Worm (Caenorhabditis elegans) whole organism, early embryonic: ENCODE data around the gene hlh-13.
"Not testable (repeated sequence)": the region's sequence is repeated elsewhere in the genome, so short reads cannot be mapped to it uniquely, and the experiment has no call there.

Experiments used
- B0310.2 ChIP-seq: sonication (generic microtip); optimal IDR thresholded peaks from 2 replicates; lab custom pipeline; 2016; ENCODE audit warnings: mild to moderate bottlenecking, missing genetic modification characterization, missing compliant biosample characterization
- F13C5.2 ChIP-seq: sonication (generic microtip); optimal IDR thresholded peaks from 2 replicates; lab custom pipeline; 2017; ENCODE audit warnings: mild to moderate bottlenecking, missing genetic modification characterization, inconsistent platforms, missing compliant biosample characterization
- aly-1 ChIP-seq: sonication (generic microtip); optimal IDR thresholded peaks from 2 replicates; lab custom pipeline; 2016; ENCODE audit warnings: missing genetic modification characterization, missing compliant biosample characterization
- ama-1 ChIP-seq: fragments of 150-350 bp; optimal IDR thresholded peaks from 2 replicates; lab custom pipeline; 2014
- ceh-13 ChIP-seq: fragments of 200-800 bp; sonication (Bioruptor generic); optimal IDR thresholded peaks from 2 replicates; lab custom pipeline; 2018; ENCODE audit warnings: mild to moderate bottlenecking, missing genetic modification characterization, missing compliant biosample characterization
- ceh-36 ChIP-seq: sonication (generic microtip); optimal IDR thresholded peaks from 2 replicates; lab custom pipeline; 2016; ENCODE audit warnings: missing genetic modification characterization, inconsistent platforms, missing compliant biosample characterization
- ets-7 ChIP-seq: sonication (generic microtip); optimal IDR thresholded peaks from 2 replicates; lab custom pipeline; 2016; ENCODE audit warnings: missing genotype, missing genetic modification characterization, missing compliant biosample characterization
- flt-1 ChIP-seq: fragments of 200-800 bp; sonication (Bioruptor generic); IDR thresholded peaks from 2 replicates; pipeline ENCODE4 v1.3.6; 2022; ENCODE audit warnings: missing genetic modification characterization, missing compliant biosample characterization
- hmbx-1 ChIP-seq: sonication (generic microtip); optimal IDR thresholded peaks from 2 replicates; lab custom pipeline; 2016; ENCODE audit warnings: mild to moderate bottlenecking, missing genetic modification characterization, missing compliant biosample characterization
- hmg-4 ChIP-seq: fragments of 200-800 bp; sonication (Bioruptor generic); optimal IDR thresholded peaks from 2 replicates; lab custom pipeline; 2018; ENCODE audit warnings: mild to moderate bottlenecking, missing genetic modification characterization, missing compliant biosample characterization
- hnd-1 ChIP-seq: sonication (generic microtip); optimal IDR thresholded peaks from 2 replicates; lab custom pipeline; 2016; ENCODE audit warnings: missing genetic modification characterization, missing compliant biosample characterization
- pes-1 ChIP-seq: fragments of 200-800 bp; sonication (Bioruptor generic); IDR thresholded peaks from 2 replicates; pipeline ENCODE4 v1.3.6; 2022; ENCODE audit warnings: missing genetic modification reagents, missing genetic modification characterization, missing compliant biosample characterization
- scrt-1 ChIP-seq: fragments of 200-800 bp; sonication (Bioruptor generic); IDR thresholded peaks from 2 replicates; pipeline ENCODE4 v1.3.6; 2022; ENCODE audit warnings: missing genetic modification characterization, missing compliant biosample characterization
- sea-1 ChIP-seq: fragments of 200-800 bp; sonication (Bioruptor generic); conservative IDR thresholded peaks from 2 replicates; pipeline ENCODE4 v1.3.6; 2022; ENCODE audit warnings: missing genetic modification characterization, missing compliant biosample characterization
- tbx-11 ChIP-seq: fragments of 200-800 bp; sonication (Bioruptor generic); IDR thresholded peaks from 2 replicates; pipeline ENCODE4 v1.3.6; 2022; ENCODE audit warnings: missing genetic modification characterization, missing compliant biosample characterization
- tbx-37 ChIP-seq: fragments of 200-800 bp; sonication (Bioruptor generic); conservative IDR thresholded peaks from 2 replicates; pipeline ENCODE4 v1.3.6; 2022; ENCODE audit warnings: missing genetic modification reagents, missing genetic modification characterization, missing compliant biosample characterization
- tra-4 ChIP-seq: sonication (generic microtip); optimal IDR thresholded peaks from 2 replicates; lab custom pipeline; 2017; ENCODE audit warnings: missing genetic modification characterization, missing compliant biosample characterization

Gene hlh-13

DNA sequence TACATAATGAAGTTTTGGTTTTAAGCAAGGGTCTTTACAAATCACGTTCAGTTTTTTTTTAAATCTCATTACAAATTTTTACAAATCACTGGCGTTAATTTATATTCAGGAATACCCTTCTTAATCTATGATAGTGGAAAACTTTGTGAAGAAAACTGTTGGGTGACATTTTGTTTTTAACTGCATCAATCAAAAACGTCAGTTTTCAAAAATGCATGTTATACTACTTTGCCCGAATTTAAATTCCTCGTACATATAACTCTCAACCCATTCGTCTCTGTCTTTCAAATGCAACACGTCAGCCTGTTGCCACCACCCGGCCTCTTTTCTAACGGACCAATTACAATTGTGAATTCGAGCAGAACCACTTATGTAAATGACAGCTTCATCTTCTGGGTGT, at the start of gene hlh-13:
TSS of gene hlh-13 (plus strand) at position 301 of the 400 bp plus-strand sequence.
- TF ChIP-seq hmbx-1 (tag; lab: Kevin White, UChicago) (no peak), ets-7 (tag; lab: Kevin White, UChicago) (no peak), ama-1 (no peak), hmg-4 (GFP tag; lab: Kevin White, UChicago) (no peak), tbx-37 (no peak)

- TF ChIP-seq hmg-4 (GFP tag; lab: Kevin White, UChicago); ets-7 (tag; lab: Kevin White, UChicago); ceh-13 (GFP tag; lab: Kevin White, UChicago): not testable (repeated sequence)
These were observed 49.2 kb upstream of the hlh-13 start, which contains the start of gene F20B6.5 for ce11 chrX:4199829-4200228. Gene F20B6.5 (minus strand): TSS chrX:4199929.

DNA sequence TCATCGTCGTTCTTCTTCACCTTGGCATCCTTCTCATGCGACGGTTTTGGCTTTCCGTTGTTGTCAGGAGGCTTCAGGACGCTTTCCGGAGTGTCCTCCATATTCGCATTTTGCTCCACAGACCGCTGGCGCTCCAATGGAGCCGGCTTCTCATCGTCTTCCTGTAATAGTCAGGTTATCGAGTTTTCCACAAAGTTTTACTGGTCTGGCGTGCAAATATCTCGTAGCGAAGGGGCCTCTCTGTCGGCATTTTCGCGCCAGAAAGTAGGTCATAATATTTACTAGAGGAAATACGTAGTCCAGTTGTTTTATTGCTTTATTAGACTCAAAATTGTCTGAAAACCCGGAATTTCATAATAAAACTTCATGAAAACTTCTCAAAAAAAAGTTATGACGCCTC, 46.9 kb upstream of the hlh-13 start, which contains the start of gene F20B6.6:
TSS of gene F20B6.6 (minus strand) at position 101 of the 400 bp plus-strand sequence.
- not testable (repeated sequence) for TF ChIP-seq ets-7 (tag; lab: Kevin White, UChicago); aly-1 (tag; lab: Kevin White, UChicago); ama-1

DNA sequence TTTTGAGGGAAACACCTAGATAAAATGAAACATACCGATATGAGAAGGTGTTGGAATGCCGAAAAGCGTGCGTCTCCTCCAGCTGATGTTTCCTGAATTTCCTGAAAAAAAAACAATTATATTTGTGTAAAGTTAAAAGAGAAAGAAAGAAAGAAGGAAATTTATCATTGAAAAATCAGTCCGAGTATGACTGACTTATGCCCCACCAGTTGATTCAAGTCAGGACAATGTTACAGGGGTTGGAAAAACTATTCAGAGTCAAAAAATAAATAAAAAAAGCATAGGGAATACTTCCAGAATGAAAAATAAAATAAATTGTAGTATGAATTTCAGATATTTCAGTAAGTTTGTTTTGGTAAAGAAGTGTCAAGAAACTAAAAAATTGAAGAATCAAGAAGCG, 41.7 kb upstream of the hlh-13 start, which contains the start of gene F20B6.9:
TSS of gene F20B6.9 (minus strand) at position 101 of the 400 bp plus-strand sequence.
- not testable (repeated sequence) for TF ChIP-seq ama-1; ets-7 (tag; lab: Kevin White, UChicago); scrt-1

ce11 chrX:4208495-4208894, 40.6 kb upstream of the hlh-13 start:
- TF ChIP-seq hmbx-1 (tag; lab: Kevin White, UChicago) (no peak), ceh-36 (tag; lab: Kevin White, UChicago) (no peak), ama-1 (no peak), F13C5.2 (tag; lab: Kevin White, UChicago) (no peak), B0310.2 (tag; lab: Kevin White, UChicago) (no peak), aly-1 (tag; lab: Kevin White, UChicago) (no peak), tra-4 (tag; lab: Kevin White, UChicago) (no peak), sea-1 (GFP tag; lab: Robert Waterston, UW) (no peak), flt-1 (GFP tag; lab: Robert Waterston, UW) (no peak), tbx-37 (no peak), scrt-1 (no peak), ets-7 (tag; lab: Kevin White, UChicago) (no peak), hnd-1 (tag; lab: Kevin White, UChicago) (no peak), pes-1 (GFP tag; lab: Robert Waterston, UW) (no peak), ceh-13 (GFP tag; lab: Kevin White, UChicago) (no peak)

DNA sequence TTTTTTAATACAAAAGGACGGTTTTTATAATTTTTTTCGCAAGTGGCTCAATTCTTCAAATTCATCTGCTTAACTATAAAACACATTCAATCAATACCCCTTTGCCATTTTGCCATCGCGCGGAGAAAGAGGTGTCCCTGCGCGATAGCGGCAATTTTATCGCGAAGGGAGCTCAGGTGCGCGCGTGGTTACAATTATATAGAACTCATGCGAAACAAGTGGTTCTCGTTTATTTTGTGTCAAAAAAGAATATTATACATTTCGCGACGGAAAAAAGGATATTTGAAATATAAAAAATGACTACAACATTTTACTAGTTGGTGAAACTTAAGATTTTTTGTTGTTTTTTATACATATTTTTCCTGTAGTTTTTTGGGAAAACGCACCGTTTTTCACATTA, 39.9 kb upstream of the hlh-13 start:
- no peak for TF ChIP-seq ceh-13 (GFP tag; lab: Kevin White, UChicago)
- TF ChIP-seq B0310.2 (tag; lab: Kevin White, UChicago), result no peak
- no peak for TF ChIP-seq tra-4 (tag; lab: Kevin White, UChicago)
- TF ChIP-seq ceh-36 (tag; lab: Kevin White, UChicago), result no peak
- TF ChIP-seq F13C5.2 (tag; lab: Kevin White, UChicago), result peak; percentile 97
- peak; percentile 97 for TF ChIP-seq hmg-4 (GFP tag; lab: Kevin White, UChicago)
- peak; percentile 63 for TF ChIP-seq tbx-37
- TF ChIP-seq hmbx-1 (tag; lab: Kevin White, UChicago), result no peak
- TF ChIP-seq flt-1 (GFP tag; lab: Robert Waterston, UW), result peak; percentile 66
- peak; percentile 70; the same call in 1 of the 2 replicates for TF ChIP-seq sea-1 (GFP tag; lab: Robert Waterston, UW)
- TF ChIP-seq scrt-1, result peak; percentile 73; the same call in 1 of the 2 replicates
- peak; percentile 37 for TF ChIP-seq hnd-1 (tag; lab: Kevin White, UChicago)
- TF ChIP-seq ama-1, result no peak
- TF ChIP-seq aly-1 (tag; lab: Kevin White, UChicago), result no peak
- peak; percentile 59; the same call in 1 of the 2 replicates for TF ChIP-seq tbx-11 (GFP tag; lab: Robert Waterston, UW)
- TF ChIP-seq ets-7 (tag; lab: Kevin White, UChicago), result peak; percentile 61
- peak; percentile 81 for TF ChIP-seq pes-1 (GFP tag; lab: Robert Waterston, UW)

ce11 chrX:4214643-4215042, 34.4 kb upstream of the hlh-13 start:
- no peak for TF ChIP-seq ets-7 (tag; lab: Kevin White, UChicago)
- no peak for TF ChIP-seq flt-1 (GFP tag; lab: Robert Waterston, UW)
- TF ChIP-seq F13C5.2 (tag; lab: Kevin White, UChicago), result peak; percentile 59
- no peak for TF ChIP-seq hnd-1 (tag; lab: Kevin White, UChicago)

- TF ChIP-seq ceh-13 (GFP tag; lab: Kevin White, UChicago) (no peak), ama-1 (no peak), sea-1 (GFP tag; lab: Robert Waterston, UW) (no peak), tbx-11 (GFP tag; lab: Robert Waterston, UW) (no peak), hnd-1 (tag; lab: Kevin White, UChicago) (no peak), ets-7 (tag; lab: Kevin White, UChicago) (no peak), scrt-1 (no peak), flt-1 (GFP tag; lab: Robert Waterston, UW) (no peak), pes-1 (GFP tag; lab: Robert Waterston, UW) (no peak), F13C5.2 (tag; lab: Kevin White, UChicago) (no peak)
These were observed 33.4 kb upstream of the hlh-13 start for ce11 chrX:4215500-4216107.
